Fruit fly (Drosophila melanogaster) whole organism, embryonic: ENCODE measurements around the gene NijB.

Experiments used
- Antp ChIP-seq: fragments of 200-800 bp; sonication (Bioruptor generic); optimal IDR thresholded peaks from 3 replicates; lab custom pipeline; 2016; ENCODE audit warnings: missing biosample characterization, missing genetic modification characterization
- Blimp-1 ChIP-seq: fragments of 200-800 bp; sonication (Bioruptor generic); optimal IDR thresholded peaks from 3 replicates; lab custom pipeline; 2018; ENCODE audit warnings: missing biosample characterization, missing genetic modification characterization, mild to moderate bottlenecking, moderate library complexity, missing genetic modification reagents
- CG11085 ChIP-seq: fragments of 200-800 bp; sonication (Bioruptor generic); IDR thresholded peaks from 2 replicates; pipeline ENCODE4 v1.3.6; 2022; ENCODE audit warnings: missing biosample characterization, missing genetic modification characterization
- CG11695 ChIP-seq: fragments of 200-800 bp; sonication (Bioruptor generic); IDR thresholded peaks from 3 replicates; pipeline ENCODE4 v1.3.6; 2022; ENCODE audit warnings: missing biosample characterization, missing genetic modification characterization
- CG12219 ChIP-seq: fragments of 200-800 bp; sonication (Bioruptor generic); optimal IDR thresholded peaks from 3 replicates; lab custom pipeline; 2018; ENCODE audit warnings: missing biosample characterization, mild to moderate bottlenecking, missing genetic modification characterization
- CG13296 ChIP-seq: fragments of 200-800 bp; sonication (Bioruptor generic); optimal IDR thresholded peaks from 3 replicates; lab custom pipeline; 2018; ENCODE audit warnings: missing biosample characterization, mild to moderate bottlenecking, missing genetic modification characterization
- CG17385 ChIP-seq: fragments of 200-800 bp; sonication (Bioruptor generic); optimal IDR thresholded peaks from 3 replicates; lab custom pipeline; 2018; ENCODE audit warnings: missing biosample characterization, mild to moderate bottlenecking, missing genetic modification characterization
- CG17829 ChIP-seq: fragments of 200-800 bp; optimal IDR thresholded peaks from 2 replicates; lab custom pipeline; 2019; ENCODE audit warnings: missing biosample characterization, mild to moderate bottlenecking, missing genetic modification characterization, moderate library complexity
- CG2199 ChIP-seq: fragments of 200-800 bp; sonication (Bioruptor generic); IDR thresholded peaks from 3 replicates; pipeline ENCODE4 v1.3.6; 2022; ENCODE audit warnings: missing biosample characterization, missing genetic modification characterization
- CG2678 ChIP-seq: fragments of 200-800 bp; sonication (Bioruptor generic); optimal IDR thresholded peaks from 3 replicates; lab custom pipeline; 2019; ENCODE audit warnings: missing biosample characterization, mild to moderate bottlenecking, missing genetic modification characterization, moderate library complexity
- CG30431 ChIP-seq: fragments of 200-800 bp; sonication (Bioruptor generic); optimal IDR thresholded peaks from 2 replicates; lab custom pipeline; 2017; ENCODE audit warnings: missing biosample characterization, missing genetic modification characterization
- CG3407 ChIP-seq: fragments of 200-800 bp; sonication (Bioruptor generic); optimal IDR thresholded peaks from 2 replicates; lab custom pipeline; 2018; ENCODE audit warnings: missing biosample characterization, mild to moderate bottlenecking, missing genetic modification characterization
- CG34422 ChIP-seq: fragments of 200-800 bp; sonication (Bioruptor generic); IDR thresholded peaks from 3 replicates; pipeline ENCODE4 v1.3.6; 2022; ENCODE audit warnings: missing biosample characterization, missing genetic modification characterization
- CG3838 ChIP-seq: fragments of 200-800 bp; sonication (Bioruptor generic); optimal IDR thresholded peaks from 3 replicates; lab custom pipeline; 2016; ENCODE audit warnings: missing biosample characterization, missing genetic modification characterization
- CG4707 ChIP-seq: fragments of 200-800 bp; sonication (Bioruptor generic); optimal IDR thresholded peaks from 2 replicates; lab custom pipeline; 2018; ENCODE audit warnings: missing biosample characterization, mild to moderate bottlenecking, missing genetic modification characterization, moderate library complexity
- CG6791 ChIP-seq: fragments of 200-800 bp; sonication (Bioruptor generic); IDR thresholded peaks from 3 replicates; pipeline ENCODE4 v1.3.6; 2022; ENCODE audit warnings: missing biosample characterization, missing genetic modification characterization; ENCODE audit not compliant: partially characterized antibody
- CG7271 ChIP-seq: fragments of 200-800 bp; sonication (Bioruptor generic); optimal IDR thresholded peaks from 2 replicates; lab custom pipeline; 2018; ENCODE audit warnings: missing biosample characterization, mild to moderate bottlenecking, missing genetic modification characterization, moderate library complexity
- CG8359 ChIP-seq: fragments of 200-800 bp; sonication (Bioruptor generic); optimal IDR thresholded peaks from 2 replicates; lab custom pipeline; 2017; ENCODE audit warnings: missing biosample characterization, mild to moderate bottlenecking, missing genetic modification characterization, borderline replicate concordance
- CG8924 ChIP-seq: fragments of 200-800 bp; optimal IDR thresholded peaks from 3 replicates; lab custom pipeline; 2019; ENCODE audit warnings: missing biosample characterization, mild to moderate bottlenecking, missing genetic modification characterization, moderate library complexity
- CG9932 ChIP-seq: fragments of 200-800 bp; sonication (Bioruptor generic); IDR thresholded peaks from 2 replicates; pipeline ENCODE4 v1.3.6; 2022; ENCODE audit warnings: missing biosample characterization, missing genetic modification characterization
- CkIIα-i1 ChIP-seq: fragments of 200-800 bp; sonication (Bioruptor generic); IDR thresholded peaks from 2 replicates; pipeline ENCODE4 v1.3.6; 2022; ENCODE audit warnings: missing biosample characterization, missing genetic modification characterization
- GATAe ChIP-seq: fragments of 200-800 bp; sonication (Bioruptor generic); conservative IDR thresholded peaks from 2 replicates; pipeline ENCODE4 v1.3.6; 2022; ENCODE audit warnings: missing biosample characterization, missing genetic modification characterization
- H2.0 ChIP-seq: fragments of 200-800 bp; sonication (Bioruptor generic); IDR thresholded peaks from 2 replicates; pipeline ENCODE4 v1.3.6; 2022; ENCODE audit warnings: missing biosample characterization, missing genetic modification characterization
- HmgZ ChIP-seq: fragments of 200-800 bp; sonication (Bioruptor generic); optimal IDR thresholded peaks from 2 replicates; lab custom pipeline; 2018; ENCODE audit warnings: missing biosample characterization, mild to moderate bottlenecking, missing genetic modification characterization
- Jarid2 ChIP-seq: fragments of 200-800 bp; sonication (Bioruptor generic); optimal IDR thresholded peaks from 3 replicates; lab custom pipeline; 2017; ENCODE audit warnings: mild to moderate bottlenecking, missing biosample characterization, missing genetic modification reagents, missing genetic modification characterization
- Mad ChIP-seq: fragments of 200-800 bp; sonication (Bioruptor generic); optimal IDR thresholded peaks from 2 replicates; lab custom pipeline; 2016; ENCODE audit warnings: missing biosample characterization, missing genetic modification characterization
- Neu2 ChIP-seq: fragments of 200-800 bp; sonication (Bioruptor generic); optimal IDR thresholded peaks from 3 replicates; lab custom pipeline; 2016; ENCODE audit warnings: missing biosample characterization, missing genetic modification characterization, borderline replicate concordance
- Pdp1 ChIP-seq, 2 experiments: fragments of 200-800 bp; sonication (Bioruptor generic); optimal IDR thresholded peaks; 3 replicates each; lab custom pipeline; 2016; ENCODE audit warnings: missing biosample characterization in 2 of 2, missing genetic modification characterization in 2 of 2, mild to moderate bottlenecking in 1 of 2, moderate library complexity in 1 of 2
- Stat92E ChIP-seq, 3 experiments: fragments of >200 bp in 2 of 3; fragments of 200-800 bp in 1 of 3; sonication (Bioruptor generic) in 1 of 3; optimal IDR thresholded peaks; 2 replicates each; lab custom pipeline; 2017 to 2019; ENCODE audit warnings: missing biosample characterization in 3 of 3, missing genetic modification characterization in 3 of 3, mild to moderate bottlenecking in 1 of 3, moderate library complexity in 1 of 3
- abd-A ChIP-seq: fragments of 200-800 bp; sonication (Bioruptor generic); optimal IDR thresholded peaks from 3 replicates; lab custom pipeline; 2019; ENCODE audit warnings: missing biosample characterization, mild to moderate bottlenecking, missing genetic modification characterization, moderate library complexity
- ase ChIP-seq: fragments of 200-800 bp; sonication (Bioruptor generic); IDR thresholded peaks from 3 replicates; pipeline ENCODE4 v1.3.6; 2022; ENCODE audit warnings: missing biosample characterization, missing genetic modification characterization
- dmrt99B ChIP-seq: fragments of 200-800 bp; sonication (Bioruptor generic); optimal IDR thresholded peaks from 2 replicates; lab custom pipeline; 2018; ENCODE audit warnings: missing biosample characterization, mild to moderate bottlenecking, missing genetic modification characterization, moderate library complexity
- grn ChIP-seq: fragments of 200-800 bp; sonication (Bioruptor generic); optimal IDR thresholded peaks from 3 replicates; lab custom pipeline; 2017; ENCODE audit warnings: missing biosample characterization, missing genetic modification characterization
- hbn ChIP-seq: fragments of 200-800 bp; sonication (Bioruptor generic); IDR thresholded peaks from 2 replicates; pipeline ENCODE4 v1.3.6; 2022; ENCODE audit warnings: missing biosample characterization, missing genetic modification characterization; ENCODE audit not compliant: partially characterized antibody
- hkb ChIP-seq, 2 experiments: fragments of 200-800 bp in 1 of 2; fragments of >200 bp in 1 of 2; sonication (Bioruptor generic) in 1 of 2; IDR thresholded peaks in 1 of 2; optimal IDR thresholded peaks in 1 of 2; 2 replicates each; pipeline versions ENCODE4 v1.3.6 to Lab custom; 2017 to 2022; ENCODE audit warnings: missing biosample characterization in 1 of 2, missing genetic modification characterization in 1 of 2
- inv ChIP-seq: fragments of 200-800 bp; sonication (Bioruptor generic); IDR thresholded peaks from 2 replicates; pipeline ENCODE4 v1.3.6; 2022; ENCODE audit warnings: missing biosample characterization, missing genetic modification characterization; ENCODE audit not compliant: partially characterized antibody
- jing ChIP-seq: fragments of 200-800 bp; sonication (Bioruptor generic); optimal IDR thresholded peaks from 2 replicates; lab custom pipeline; 2018; ENCODE audit warnings: missing biosample characterization, mild to moderate bottlenecking, missing genetic modification characterization
- kah ChIP-seq: fragments of 200-800 bp; sonication (Bioruptor generic); optimal IDR thresholded peaks from 2 replicates; lab custom pipeline; 2018; ENCODE audit warnings: missing biosample characterization, mild to moderate bottlenecking, missing genetic modification characterization
- ken ChIP-seq: fragments of 200-800 bp; sonication (Bioruptor generic); IDR thresholded peaks from 3 replicates; pipeline ENCODE4 v1.3.6; 2022; ENCODE audit warnings: missing biosample characterization, missing genetic modification characterization
- kni ChIP-seq: fragments of 200-800 bp; sonication (Bioruptor generic); optimal IDR thresholded peaks from 3 replicates; lab custom pipeline; 2017; ENCODE audit warnings: mild to moderate bottlenecking, missing biosample characterization, missing genetic modification reagents, missing genetic modification characterization
- maf-S ChIP-seq: fragments of 200-800 bp; sonication (Bioruptor generic); optimal IDR thresholded peaks from 2 replicates; lab custom pipeline; 2016; ENCODE audit warnings: missing biosample characterization, missing genetic modification characterization
- nerfin-1 ChIP-seq: fragments of 200-800 bp; sonication (Bioruptor generic); optimal IDR thresholded peaks from 3 replicates; lab custom pipeline; 2019; ENCODE audit warnings: missing biosample characterization, mild to moderate bottlenecking, missing genetic modification characterization, moderate library complexity
- nom ChIP-seq: fragments of 200-800 bp; sonication (Bioruptor generic); optimal IDR thresholded peaks from 2 replicates; lab custom pipeline; 2017; ENCODE audit warnings: missing biosample characterization, missing genetic modification characterization, mild to moderate bottlenecking, moderate library complexity, missing genetic modification reagents
- onecut ChIP-seq: fragments of 200-800 bp; sonication (Bioruptor generic); IDR thresholded peaks from 2 replicates; pipeline ENCODE4 v1.3.6; 2022; ENCODE audit warnings: missing biosample characterization, missing genetic modification characterization
- pb ChIP-seq: fragments of 200-800 bp; sonication (Bioruptor generic); optimal IDR thresholded peaks from 3 replicates; lab custom pipeline; 2016; ENCODE audit warnings: missing biosample characterization, missing genetic modification characterization
- pnt ChIP-seq: fragments of 200-800 bp; sonication (Bioruptor generic); optimal IDR thresholded peaks from 3 replicates; lab custom pipeline; 2016; ENCODE audit warnings: missing biosample characterization, missing genetic modification characterization
- seq ChIP-seq: fragments of 200-800 bp; sonication (Bioruptor generic); IDR thresholded peaks from 2 replicates; pipeline ENCODE4 v1.3.6; 2022; ENCODE audit warnings: missing biosample characterization, missing genetic modification characterization
- stc ChIP-seq: fragments of 200-800 bp; sonication (Bioruptor generic); IDR thresholded peaks from 2 replicates; pipeline ENCODE4 v1.3.6; 2022; ENCODE audit warnings: missing biosample characterization, missing genetic modification characterization
- tll ChIP-seq, 2 experiments: fragments of 200-800 bp in 1 of 2; fragments of >200 bp in 1 of 2; sonication (Bioruptor generic) in 1 of 2; optimal IDR thresholded peaks; 2 replicates each; lab custom pipeline; 2017 to 2019; ENCODE audit warnings: missing biosample characterization in 2 of 2, missing genetic modification characterization in 2 of 2, mild to moderate bottlenecking in 1 of 2, moderate library complexity in 1 of 2
- ttk ChIP-seq: fragments of 200-800 bp; sonication (Bioruptor generic); IDR thresholded peaks from 2 replicates; pipeline ENCODE4 v2.1.2; 2022; ENCODE audit warnings: missing biosample characterization, missing genetic modification characterization

The NijB gene

dm6 chr3L:18895079-18895478, 2.9 kb downstream of the NijB start (continued):
- TF ChIP-seq maf-S: no peak
- TF ChIP-seq kni (GFP tag; lab: Kevin White, UChicago): no peak
- no peak for TF ChIP-seq pb (GFP tag; lab: Kevin White, UChicago)
- TF ChIP-seq dmrt99B (tag; lab: Kevin White, UChicago): no peak
- no peak for TF ChIP-seq nerfin-1 (tag; lab: Kevin White, UChicago)
- TF ChIP-seq Neu2 (GFP tag; lab: Kevin White, UChicago): no peak
- no peak for TF ChIP-seq CG34422 (GFP tag; lab: Robert Waterston, UW)
- TF ChIP-seq Stat92E (GFP tag; optimal IDR thresholded peaks at IDR 0.05; lab: Kevin White, UChicago): no peak
- no peak for TF ChIP-seq CG11695
- peak; percentile 9 for TF ChIP-seq CG2678 (tag; lab: Kevin White, UChicago)
- TF ChIP-seq H2.0: no peak
- no peak for TF ChIP-seq CG12219 (GFP tag; lab: Kevin White, UChicago)
- no peak for TF ChIP-seq jing (GFP tag; lab: Kevin White, UChicago)
- peak; percentile 26 for TF ChIP-seq HmgZ (tag; lab: Kevin White, UChicago)
- no peak for TF ChIP-seq ase (GFP tag; lab: Robert Waterston, UW)
- TF ChIP-seq CG13296 (GFP tag; lab: Kevin White, UChicago): peak; percentile 47
- no peak for TF ChIP-seq pnt (GFP tag; lab: Kevin White, UChicago)
- no peak for TF ChIP-seq GATAe (GFP tag; lab: Robert Waterston, UW)
- no peak for TF ChIP-seq nom (GFP tag; lab: Kevin White, UChicago)
- TF ChIP-seq CG8924: no peak
- TF ChIP-seq CG17385 (GFP tag; lab: Kevin White, UChicago): no peak
- no peak for TF ChIP-seq CG30431 (GFP tag; lab: Kevin White, UChicago)
- no peak for TF ChIP-seq CG11085 (GFP tag; lab: Robert Waterston, UW)
- no peak for TF ChIP-seq Antp
- no peak for TF ChIP-seq hkb (optimal IDR thresholded peaks at IDR 0.05; lab: Kevin White, UChicago)
- 0 out of 2 replicates have a peak, but pooled peaks have one; percentile 16 for TF ChIP-seq hkb (GFP tag; IDR thresholded peaks at IDR 0.05; lab: Robert Waterston, UW)
- TF ChIP-seq CkIIα-i1: no peak
- no peak for TF ChIP-seq ttk (GFP tag; lab: Robert Waterston, UW)
- TF ChIP-seq seq: no peak
- no peak for TF ChIP-seq kah (GFP tag; lab: Kevin White, UChicago)
- TF ChIP-seq inv (GFP tag; lab: Robert Waterston, UW): no peak
- TF ChIP-seq CG3407: no peak
- TF ChIP-seq onecut: no peak
- no peak for TF ChIP-seq CG7271 (tag; lab: Kevin White, UChicago)
- no peak for TF ChIP-seq Blimp-1
- TF ChIP-seq Jarid2: no peak
- no peak for TF ChIP-seq CG17829
- no peak for TF ChIP-seq tll (GFP tag; optimal IDR thresholded peaks at IDR 0.05; lab: Kevin White, UChicago)
- no peak for TF ChIP-seq CG9932
- peak; percentile 40 for TF ChIP-seq abd-A (tag; lab: Kevin White, UChicago)
- no peak for TF ChIP-seq hbn (GFP tag; lab: Robert Waterston, UW)
- TF ChIP-seq CG6791 (GFP tag; lab: Robert Waterston, UW): no peak
- no peak for TF ChIP-seq Pdp1 (GFP tag; optimal IDR thresholded peaks at IDR 0.05; lab: Kevin White, UChicago)
- no peak for TF ChIP-seq CG4707
- no peak for TF ChIP-seq grn
- TF ChIP-seq CG3838 (GFP tag; lab: Kevin White, UChicago): no peak
- TF ChIP-seq CG8359 (GFP tag; lab: Kevin White, UChicago): no peak
- TF ChIP-seq ken: no peak
- no peak for TF ChIP-seq stc (GFP tag; lab: Robert Waterston, UW)
- TF ChIP-seq Mad (GFP tag; lab: Kevin White, UChicago): no peak
- TF ChIP-seq CG2199: peak; percentile 45; the same call in 1 of the 3 replicates
